Worm (Caenorhabditis elegans): Measurements from ENCODE around the gene C06H5.6.
"Not testable (repeated sequence)": the region's sequence is repeated elsewhere in the genome, so short reads cannot be mapped to it uniquely, and the experiment has no call there.

ce11 chrV:17894485-17894884 lies 5.7 kb upstream of the C06H5.6 start, which contains the start of gene C06H5.12:
- not testable (repeated sequence) for TF ChIP-seq snpc-4 (GFP tag; optimal IDR thresholded peaks at IDR 0.05); snpc-4 (tag; optimal IDR thresholded peaks at IDR 0.05); pha-4 (tag; optimal IDR thresholded peaks at IDR 0.05)

All from whole organism, young adult.